Fruit fly (Drosophila melanogaster) whole organism, embryonic: ENCODE results near the gene da.
A peak's percentile ranks its signal among the peaks of the same experiment; 100 is the strongest.

Experiments used
- CG10147 ChIP-seq: fragments of 200-800 bp; sonication (Bioruptor generic); optimal IDR thresholded peaks from 2 replicates; lab custom pipeline; 2019; ENCODE audit warnings: missing biosample characterization, mild to moderate bottlenecking, missing genetic modification characterization, moderate library complexity
- CG12155 ChIP-seq: fragments of 200-800 bp; sonication (Bioruptor generic); optimal IDR thresholded peaks from 3 replicates; lab custom pipeline; 2016; ENCODE audit warnings: missing biosample characterization, missing genetic modification characterization
- CG12219 ChIP-seq: fragments of 200-800 bp; sonication (Bioruptor generic); optimal IDR thresholded peaks from 3 replicates; lab custom pipeline; 2018; ENCODE audit warnings: missing biosample characterization, mild to moderate bottlenecking, missing genetic modification characterization
- CG16813 ChIP-seq: fragments of 200-800 bp; sonication (Bioruptor generic); IDR thresholded peaks from 3 replicates; pipeline ENCODE4 v1.3.6; 2022; ENCODE audit warnings: missing biosample characterization, missing genetic modification characterization; ENCODE audit not compliant: partially characterized antibody
- CG17802 ChIP-seq: fragments of 200-800 bp; sonication (Bioruptor generic); optimal IDR thresholded peaks from 2 replicates; lab custom pipeline; 2018; ENCODE audit warnings: missing biosample characterization, mild to moderate bottlenecking, missing genetic modification characterization, moderate library complexity
- CG3163 ChIP-seq: fragments of 200-800 bp; sonication (Bioruptor generic); optimal IDR thresholded peaks from 3 replicates; lab custom pipeline; 2016; ENCODE audit warnings: missing biosample characterization, missing genetic modification characterization
- CG32767 ChIP-seq: fragments of 200-800 bp; sonication (Bioruptor generic); IDR thresholded peaks from 2 replicates; pipeline ENCODE4 v1.3.6; 2022; ENCODE audit warnings: missing biosample characterization, missing genetic modification characterization
- CG32772 ChIP-seq: fragments of 200-800 bp; sonication (Bioruptor generic); IDR thresholded peaks from 2 replicates; pipeline ENCODE4 v1.3.6; 2022; ENCODE audit warnings: missing biosample characterization, missing genetic modification characterization
- CG33557 ChIP-seq: fragments of 200-800 bp; sonication (Bioruptor generic); optimal IDR thresholded peaks from 2 replicates; lab custom pipeline; 2019; ENCODE audit warnings: missing biosample characterization, mild to moderate bottlenecking, missing genetic modification characterization, moderate library complexity
- CG34376 ChIP-seq: fragments of 200-800 bp; sonication (Bioruptor generic); optimal IDR thresholded peaks from 2 replicates; lab custom pipeline; 2018; ENCODE audit warnings: missing biosample characterization, mild to moderate bottlenecking, missing genetic modification characterization
- CG34422 ChIP-seq: fragments of 200-800 bp; sonication (Bioruptor generic); IDR thresholded peaks from 3 replicates; pipeline ENCODE4 v1.3.6; 2022; ENCODE audit warnings: missing biosample characterization, missing genetic modification characterization
- CG4282 ChIP-seq: fragments of 200-800 bp; sonication (Bioruptor generic); optimal IDR thresholded peaks from 2 replicates; lab custom pipeline; 2016; ENCODE audit warnings: missing biosample characterization, missing genetic modification characterization
- CG7271 ChIP-seq: fragments of 200-800 bp; sonication (Bioruptor generic); optimal IDR thresholded peaks from 2 replicates; lab custom pipeline; 2018; ENCODE audit warnings: missing biosample characterization, mild to moderate bottlenecking, missing genetic modification characterization, moderate library complexity
- CG8359 ChIP-seq: fragments of 200-800 bp; sonication (Bioruptor generic); optimal IDR thresholded peaks from 2 replicates; lab custom pipeline; 2017; ENCODE audit warnings: missing biosample characterization, mild to moderate bottlenecking, missing genetic modification characterization, borderline replicate concordance
- CTCF ChIP-seq: fragments of 200-800 bp; sonication (Bioruptor generic); optimal IDR thresholded peaks from 2 replicates; lab custom pipeline; 2017; ENCODE audit warnings: missing biosample characterization, mild to moderate bottlenecking, missing genetic modification characterization, moderate library complexity
- D19A ChIP-seq: fragments of 200-800 bp; optimal IDR thresholded peaks from 3 replicates; lab custom pipeline; 2019; ENCODE audit warnings: missing biosample characterization, mild to moderate bottlenecking, missing genetic modification characterization, moderate library complexity
- Dfd ChIP-seq, 2 experiments: fragments of >200 bp; optimal IDR thresholded peaks; 2 replicates each; lab custom pipeline; 2017; ENCODE audit warnings: missing biosample characterization in 2 of 2, missing genetic modification characterization in 2 of 2
- E2f1 ChIP-seq: fragments of 200-800 bp; sonication (Bioruptor generic); IDR thresholded peaks from 2 replicates; pipeline ENCODE4 v1.3.6; 2022; ENCODE audit warnings: missing biosample characterization, missing genetic modification characterization
- Elba2 ChIP-seq: fragments of 200-800 bp; sonication (Bioruptor generic); optimal IDR thresholded peaks from 3 replicates; lab custom pipeline; 2016; ENCODE audit warnings: missing biosample characterization, missing genetic modification characterization
- Fer1 ChIP-seq: fragments of 200-800 bp; sonication (Bioruptor generic); optimal IDR thresholded peaks from 2 replicates; lab custom pipeline; 2017; ENCODE audit warnings: missing biosample characterization, mild to moderate bottlenecking, missing genetic modification characterization
- Hey ChIP-seq: fragments of 200-800 bp; sonication (Bioruptor generic); optimal IDR thresholded peaks from 3 replicates; lab custom pipeline; 2018; ENCODE audit warnings: missing biosample characterization, mild to moderate bottlenecking, missing genetic modification characterization
- Hr39 ChIP-seq: fragments of >200 bp; optimal IDR thresholded peaks from 2 replicates; lab custom pipeline; 2017
- MESR4 ChIP-seq: fragments of 200-800 bp; sonication (Bioruptor generic); optimal IDR thresholded peaks from 2 replicates; lab custom pipeline; 2018; ENCODE audit warnings: missing biosample characterization, mild to moderate bottlenecking, missing genetic modification characterization, moderate library complexity
- Myb ChIP-seq: fragments of 200-800 bp; sonication (Bioruptor generic); optimal IDR thresholded peaks from 2 replicates; lab custom pipeline; 2016; ENCODE audit warnings: missing biosample characterization, missing genetic modification characterization
- Scr ChIP-seq: fragments of 200-800 bp; sonication (Bioruptor generic); IDR thresholded peaks from 2 replicates; pipeline ENCODE4 v1.3.6; 2022; ENCODE audit warnings: missing biosample characterization, missing genetic modification characterization; ENCODE audit not compliant: partially characterized antibody
- Six4 ChIP-seq: fragments of 200-800 bp; sonication (Bioruptor generic); optimal IDR thresholded peaks from 2 replicates; lab custom pipeline; 2016; ENCODE audit warnings: missing biosample characterization, missing genetic modification characterization
- Xbp1 ChIP-seq: fragments of 200-800 bp; sonication (Bioruptor generic); optimal IDR thresholded peaks from 3 replicates; lab custom pipeline; 2016; ENCODE audit warnings: missing biosample characterization, mild to moderate bottlenecking, missing genetic modification characterization
- YL-1 ChIP-seq: fragments of 200-800 bp; sonication (Bioruptor generic); optimal IDR thresholded peaks from 3 replicates; lab custom pipeline; 2017; ENCODE audit warnings: missing biosample characterization, mild to moderate bottlenecking, missing genetic modification characterization
- ara ChIP-seq: fragments of 200-800 bp; sonication (Bioruptor generic); IDR thresholded peaks from 2 replicates; pipeline ENCODE4 v1.3.6; 2022; ENCODE audit warnings: missing biosample characterization, missing genetic modification characterization
- bcd ChIP-seq: fragments of 200-800 bp; sonication (Bioruptor generic); optimal IDR thresholded peaks from 2 replicates; lab custom pipeline; 2017; ENCODE audit warnings: missing biosample characterization, mild to moderate bottlenecking, missing genetic modification characterization
- chm ChIP-seq: fragments of 200-800 bp; sonication (Bioruptor generic); IDR thresholded peaks from 2 replicates; pipeline ENCODE4 v1.3.6; 2022; ENCODE audit warnings: missing biosample characterization, missing genetic modification characterization
- chn ChIP-seq: fragments of 200-800 bp; sonication (Bioruptor generic); optimal IDR thresholded peaks from 2 replicates; lab custom pipeline; 2016; ENCODE audit warnings: missing biosample characterization, missing genetic modification characterization
- ci ChIP-seq: fragments of 200-800 bp; sonication (Bioruptor generic); IDR thresholded peaks from 3 replicates; pipeline ENCODE4 v1.3.6; 2022; ENCODE audit warnings: missing biosample characterization, missing genetic modification characterization
- da ChIP-seq: fragments of 200-800 bp; sonication (Bioruptor generic); optimal IDR thresholded peaks from 2 replicates; lab custom pipeline; 2016; ENCODE audit warnings: missing biosample characterization, missing genetic modification characterization
- danr ChIP-seq: fragments of 200-800 bp; sonication (Bioruptor generic); IDR thresholded peaks from 2 replicates; pipeline ENCODE4 v1.3.6; 2022; ENCODE audit warnings: missing biosample characterization, missing genetic modification characterization
- dimm ChIP-seq: fragments of 200-800 bp; sonication (Bioruptor generic); IDR thresholded peaks from 2 replicates; pipeline ENCODE4 v1.3.6; 2022; ENCODE audit warnings: missing biosample characterization, missing genetic modification characterization
- fd102C ChIP-seq: fragments of 200-800 bp; sonication (Bioruptor generic); optimal IDR thresholded peaks from 2 replicates; lab custom pipeline; 2018; ENCODE audit warnings: missing biosample characterization, mild to moderate bottlenecking, missing genetic modification characterization, moderate library complexity
- gce ChIP-seq: fragments of 200-800 bp; sonication (Bioruptor generic); IDR thresholded peaks from 3 replicates; pipeline ENCODE4 v1.3.6; 2022; ENCODE audit warnings: missing biosample characterization, missing genetic modification characterization
- grau ChIP-seq: fragments of 200-800 bp; optimal IDR thresholded peaks from 3 replicates; lab custom pipeline; 2019; ENCODE audit warnings: missing biosample characterization, mild to moderate bottlenecking, missing genetic modification characterization, moderate library complexity
- inv ChIP-seq: fragments of 200-800 bp; sonication (Bioruptor generic); IDR thresholded peaks from 2 replicates; pipeline ENCODE4 v1.3.6; 2022; ENCODE audit warnings: missing biosample characterization, missing genetic modification characterization; ENCODE audit not compliant: partially characterized antibody
- knrl ChIP-seq: fragments of 200-800 bp; sonication (Bioruptor generic); IDR thresholded peaks from 3 replicates; pipeline ENCODE4 v1.3.6; 2022; ENCODE audit warnings: missing biosample characterization, missing genetic modification characterization; ENCODE audit not compliant: partially characterized antibody
- lmd ChIP-seq: fragments of 200-800 bp; sonication (Bioruptor generic); IDR thresholded peaks from 2 replicates; pipeline ENCODE4 v1.3.6; 2022; ENCODE audit warnings: missing biosample characterization, missing genetic modification characterization
- mam ChIP-seq: fragments of 200-800 bp; sonication (Bioruptor generic); optimal IDR thresholded peaks from 3 replicates; lab custom pipeline; 2016; ENCODE audit warnings: missing biosample characterization, missing genetic modification characterization
- pita ChIP-seq: fragments of 200-800 bp; sonication (Bioruptor generic); optimal IDR thresholded peaks from 2 replicates; lab custom pipeline; 2017; ENCODE audit warnings: missing biosample characterization, mild to moderate bottlenecking, missing genetic modification characterization
- sc ChIP-seq, 3 experiments: fragments of >200 bp in 2 of 3; fragments of 200-800 bp in 1 of 3; sonication (Bioruptor generic) in 1 of 3; optimal IDR thresholded peaks; 2 replicates in 2 of 3; 3 replicates in 1 of 3; lab custom pipeline; 2017; ENCODE audit warnings: mild to moderate bottlenecking in 1 of 3, missing biosample characterization in 1 of 3, missing genetic modification characterization in 1 of 3, missing genetic modification reagents in 1 of 3
- sim ChIP-seq: fragments of 200-800 bp; sonication (Bioruptor generic); IDR thresholded peaks from 2 replicates; pipeline ENCODE4 v1.3.6; 2022; ENCODE audit warnings: missing biosample characterization, missing genetic modification characterization
- sug ChIP-seq: fragments of 200-800 bp; optimal IDR thresholded peaks from 2 replicates; lab custom pipeline; 2019; ENCODE audit warnings: missing biosample characterization, mild to moderate bottlenecking, missing genetic modification characterization, moderate library complexity
- toy ChIP-seq: fragments of 200-800 bp; sonication (Bioruptor generic); IDR thresholded peaks from 2 replicates; pipeline ENCODE4 v1.3.6; 2022; ENCODE audit warnings: missing biosample characterization, missing genetic modification characterization
- trem ChIP-seq: fragments of 200-800 bp; optimal IDR thresholded peaks from 3 replicates; lab custom pipeline; 2019; ENCODE audit warnings: missing biosample characterization, mild to moderate bottlenecking, missing genetic modification characterization, moderate library complexity
- vnd ChIP-seq: fragments of 200-800 bp; sonication (Bioruptor generic); IDR thresholded peaks from 3 replicates; pipeline ENCODE4 v1.3.6; 2022; ENCODE audit warnings: missing biosample characterization, missing genetic modification characterization; ENCODE audit not compliant: partially characterized antibody
- z ChIP-seq: fragments of 200-800 bp; sonication (Bioruptor generic); IDR thresholded peaks from 3 replicates; pipeline ENCODE4 v1.3.6; 2022; ENCODE audit warnings: missing biosample characterization, missing genetic modification characterization

The da gene

dm6 chr2L:10362408-10363067 is 25.4 kb upstream of the da start, which contains the start of the genes Cand1 and pim (continued):
- TF ChIP-seq trem (tag; lab: Kevin White, UChicago), result peak; percentile 81
- TF ChIP-seq Fer1 (GFP tag; lab: Kevin White, UChicago), result peak; percentile 3
- TF ChIP-seq CG32767 (GFP tag; lab: Robert Waterston, UW), result no peak
- TF ChIP-seq Hr39 (lab: Kevin White, UChicago), result no peak
- TF ChIP-seq fd102C, result no peak
- no peak for TF ChIP-seq dimm (GFP tag; lab: Robert Waterston, UW)
- TF ChIP-seq CG3163 (GFP tag; lab: Kevin White, UChicago), result no peak
- TF ChIP-seq z (GFP tag; lab: Robert Waterston, UW), result no peak
- peak; percentile 33; the same call in 1 of the 3 replicates for TF ChIP-seq vnd (GFP tag; lab: Robert Waterston, UW)
- TF ChIP-seq CG33557 (GFP tag; lab: Kevin White, UChicago), result peak; percentile 10
- TF ChIP-seq E2f1 (GFP tag; lab: Robert Waterston, UW), result no peak
- peak; percentile 55 for TF ChIP-seq inv (GFP tag; lab: Robert Waterston, UW)
- TF ChIP-seq sim (GFP tag; lab: Robert Waterston, UW), result no peak
- peak; percentile 70 for TF ChIP-seq CG16813 (GFP tag; lab: Robert Waterston, UW)
- TF ChIP-seq MESR4 (GFP tag; lab: Kevin White, UChicago), result peak; percentile 57
- no peak for TF ChIP-seq CG4282
- TF ChIP-seq CG12219 (GFP tag; lab: Kevin White, UChicago), result no peak
- TF ChIP-seq danr (GFP tag; lab: Robert Waterston, UW), result no peak
- no peak for TF ChIP-seq gce (GFP tag; lab: Robert Waterston, UW)
- TF ChIP-seq da (GFP tag; lab: Kevin White, UChicago), result no peak
- no peak for TF ChIP-seq lmd (GFP tag; lab: Robert Waterston, UW)
- TF ChIP-seq Dfd (GFP tag; optimal IDR thresholded peaks at IDR 0.05; lab: Kevin White, UChicago), result no peak
- TF ChIP-seq chn, result no peak
- peak; percentile 80 for TF ChIP-seq Scr
- peak; percentile 52 for TF ChIP-seq YL-1 (GFP tag; lab: Kevin White, UChicago)
- no peak for TF ChIP-seq CG32772 (GFP tag; lab: Robert Waterston, UW)
- TF ChIP-seq Elba2, result no peak
- no peak for TF ChIP-seq ara
- TF ChIP-seq Six4 (GFP tag; lab: Kevin White, UChicago), result no peak
- TF ChIP-seq CG7271 (tag; lab: Kevin White, UChicago), result no peak
- no peak for TF ChIP-seq CG34376 (GFP tag; lab: Kevin White, UChicago)
- no peak for TF ChIP-seq CG8359 (GFP tag; lab: Kevin White, UChicago)
- no peak for TF ChIP-seq ci (GFP tag; lab: Robert Waterston, UW)
- no peak for TF ChIP-seq sc (optimal IDR thresholded peaks at IDR 0.05; lab: Kevin White, UChicago)
- no peak for TF ChIP-seq sc (GFP tag; optimal IDR thresholded peaks at IDR 0.05; lab: Kevin White, UChicago)
- TF ChIP-seq pita (GFP tag; lab: Kevin White, UChicago), result no peak
- TF ChIP-seq chm, result no peak
- TF ChIP-seq CG34422 (GFP tag; lab: Robert Waterston, UW), result no peak
- TF ChIP-seq Hey, result no peak
- TF ChIP-seq toy (GFP tag; lab: Robert Waterston, UW), result no peak
- TF ChIP-seq CG17802, result no peak
- peak; percentile 26 for TF ChIP-seq grau (tag; lab: Kevin White, UChicago)
- peak; percentile 5 for TF ChIP-seq D19A
- no peak for TF ChIP-seq Myb (GFP tag; lab: Kevin White, UChicago)
- TF ChIP-seq CG10147 (GFP tag; lab: Kevin White, UChicago), result peak; percentile 25
- TF ChIP-seq sug (tag; lab: Kevin White, UChicago), result peak; percentile 33
- no peak for TF ChIP-seq mam
- TF ChIP-seq knrl (GFP tag; lab: Robert Waterston, UW), result peak; percentile 75
- no peak for TF ChIP-seq bcd (GFP tag; lab: Kevin White, UChicago)
- peak; percentile 23 for TF ChIP-seq CG12155 (GFP tag; lab: Kevin White, UChicago)
- TF ChIP-seq CTCF (GFP tag; lab: Kevin White, UChicago), result no peak
- peak; percentile 10 for TF ChIP-seq Xbp1
